Fruit fly (Drosophila melanogaster): ENCODE measurements around the gene CG4022.

Gene CG4022

DNA sequence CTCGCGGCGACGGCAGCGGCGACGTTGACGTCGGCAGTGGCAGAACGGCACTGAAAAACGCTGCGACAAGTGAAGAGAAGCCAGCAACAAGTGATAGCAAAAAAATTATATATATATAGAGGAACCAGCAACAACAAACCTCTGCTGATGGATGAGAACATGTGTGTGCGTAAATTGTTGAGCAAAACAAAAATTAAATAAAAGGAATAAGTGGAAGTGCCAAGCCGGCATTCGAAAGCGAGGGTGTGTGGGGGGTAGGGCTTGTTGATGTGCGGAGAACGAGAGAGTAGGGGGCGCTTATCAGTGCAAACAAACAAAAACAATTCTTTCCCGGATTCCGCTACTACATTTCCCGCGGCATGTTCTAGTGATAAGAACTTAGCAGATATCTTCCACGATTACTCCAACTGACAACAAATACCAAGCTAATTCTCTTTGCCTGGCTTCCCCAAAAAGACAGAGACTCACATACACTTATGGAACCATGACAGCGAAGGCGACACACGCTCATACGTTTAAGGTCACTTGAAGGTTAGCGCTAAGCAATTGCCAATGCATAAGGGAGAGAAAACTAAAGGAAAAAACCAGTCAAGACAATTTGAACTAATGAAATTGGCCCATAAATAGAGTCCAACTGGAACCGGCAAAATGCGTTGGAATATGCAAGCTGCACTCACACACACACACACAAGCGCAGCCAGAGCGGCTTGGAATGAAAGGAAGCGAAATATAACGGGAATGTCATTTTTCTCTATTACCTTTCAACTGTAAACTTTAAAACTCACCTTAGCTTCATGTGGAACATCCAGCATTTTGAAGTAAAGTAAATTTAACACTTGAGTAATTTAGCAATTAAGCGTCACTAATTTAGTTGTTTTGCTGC, 52.6 kb downstream of the CG4022 start (continued):
- TF ChIP-seq Max (GFP tag; optimal IDR thresholded peaks at IDR 0.05): no peak
- no peak for TF ChIP-seq ken (GFP tag; IDR thresholded peaks at IDR 0.05)
- TF ChIP-seq z (GFP tag; IDR thresholded peaks at IDR 0.05): no peak
- no peak for TF ChIP-seq ssp (GFP tag; IDR thresholded peaks at IDR 0.05)
- no peak for TF ChIP-seq pros (GFP tag; optimal IDR thresholded peaks at IDR 0.05)
- no peak for TF ChIP-seq CHES-1-like (GFP tag; optimal IDR thresholded peaks at IDR 0.05)
- no peak for TF ChIP-seq fru (optimal IDR thresholded peaks at IDR 0.05)
- no peak for TF ChIP-seq CG7839 (tag; optimal IDR thresholded peaks at IDR 0.05)
- no peak for TF ChIP-seq vnd (GFP tag; IDR thresholded peaks at IDR 0.05; ENCODE audit: partially characterized antibody)
- TF ChIP-seq bbx (GFP tag; IDR thresholded peaks at IDR 0.05; ENCODE audit: partially characterized antibody): 0 out of 2 replicates have a peak, but pooled peaks have one; percentile 19
- TF ChIP-seq Doc2 (GFP tag; IDR thresholded peaks at IDR 0.05): no peak
- TF ChIP-seq fd102C (GFP tag; optimal IDR thresholded peaks at IDR 0.05): no peak
- no peak for TF ChIP-seq CG18599 (GFP tag; optimal IDR thresholded peaks at IDR 0.05)
- no peak for TF ChIP-seq CG2678 (tag; optimal IDR thresholded peaks at IDR 0.05)
- TF ChIP-seq pfk (GFP tag; optimal IDR thresholded peaks at IDR 0.05): no peak
- no peak for TF ChIP-seq dm (GFP tag; optimal IDR thresholded peaks at IDR 0.05)
- TF ChIP-seq gcm2 (GFP tag; optimal IDR thresholded peaks at IDR 0.05): no peak
- TF ChIP-seq chinmo (GFP tag; IDR thresholded peaks at IDR 0.05; ENCODE audit: partially characterized antibody): peak; percentile 72; the same call in 2 of the 4 replicates
- TF ChIP-seq otp (GFP tag; IDR thresholded peaks at IDR 0.05): no peak
- TF ChIP-seq ci (GFP tag; IDR thresholded peaks at IDR 0.05): no peak
- TF ChIP-seq so (GFP tag; IDR thresholded peaks at IDR 0.05): no peak
- no peak for TF ChIP-seq CG8765 (GFP tag; IDR thresholded peaks at IDR 0.05)
- no peak for TF ChIP-seq CG1832 (GFP tag; optimal IDR thresholded peaks at IDR 0.05)
- TF ChIP-seq kay (GFP tag; optimal IDR thresholded peaks at IDR 0.05): no peak
- no peak for TF ChIP-seq CG30020 (tag; optimal IDR thresholded peaks at IDR 0.05)
- TF ChIP-seq Hr3 (GFP tag; optimal IDR thresholded peaks at IDR 0.05): no peak
- TF ChIP-seq Spps (tag; optimal IDR thresholded peaks at IDR 0.05): no peak
- no peak for TF ChIP-seq CG4424 (GFP tag; optimal IDR thresholded peaks at IDR 0.05)
- TF ChIP-seq klu (GFP tag; IDR thresholded peaks at IDR 0.05): no peak
- TF ChIP-seq Sry-δ (GFP tag; optimal IDR thresholded peaks at IDR 0.05): no peak
- peak; percentile 21 for TF ChIP-seq cwo (GFP tag; optimal IDR thresholded peaks at IDR 0.05)
- no peak for TF ChIP-seq MBD-R2 (GFP tag; IDR thresholded peaks at IDR 0.05)
- no peak for TF ChIP-seq D (optimal IDR thresholded peaks at IDR 0.05)
- no peak for TF ChIP-seq D (GFP tag; optimal IDR thresholded peaks at IDR 0.05)
- no peak for TF ChIP-seq CG8388 (GFP tag; optimal IDR thresholded peaks at IDR 0.05)
- no peak for TF ChIP-seq Mrtf (GFP tag; IDR thresholded peaks at IDR 0.05)
- peak; percentile 44; the same call in 1 of the 2 replicates for TF ChIP-seq Drgx (GFP tag; IDR thresholded peaks at IDR 0.05)
- peak; percentile 92 for TF ChIP-seq Adf1 (GFP tag; IDR thresholded peaks at IDR 0.05)
- TF ChIP-seq YL-1 (GFP tag; optimal IDR thresholded peaks at IDR 0.05): no peak
- TF ChIP-seq oc (tag; optimal IDR thresholded peaks at IDR 0.05): no peak
- TF ChIP-seq ase (GFP tag; IDR thresholded peaks at IDR 0.05): no peak
- TF ChIP-seq CG14710 (tag; optimal IDR thresholded peaks at IDR 0.05): no peak
- no peak for TF ChIP-seq CG10654 (GFP tag; optimal IDR thresholded peaks at IDR 0.05)
- no peak for TF ChIP-seq Nf-YC (tag; optimal IDR thresholded peaks at IDR 0.05)
- TF ChIP-seq B-H1 (GFP tag; IDR thresholded peaks at IDR 0.05): no peak
- TF ChIP-seq CG11085 (GFP tag; IDR thresholded peaks at IDR 0.05): no peak
- TF ChIP-seq Dbx (GFP tag; IDR thresholded peaks at IDR 0.05): no peak
- TF ChIP-seq Hr78 (GFP tag; optimal IDR thresholded peaks at IDR 0.05): no peak
- no peak for TF ChIP-seq CG33213 (GFP tag; optimal IDR thresholded peaks at IDR 0.05)
- no peak for TF ChIP-seq CG10431 (GFP tag; optimal IDR thresholded peaks at IDR 0.05)
- TF ChIP-seq CTCF (GFP tag; optimal IDR thresholded peaks at IDR 0.05): no peak

Data from whole organism, embryonic.